Fruit fly (Drosophila melanogaster) whole organism, adult: Measurements from ENCODE around the gene RIOK2.

ENCODE experiments used
- CG11617 ChIP-seq: fragments of 200-800 bp; sonication (Bioruptor generic); optimal IDR thresholded peaks from 2 replicates; lab custom pipeline; 2017; ENCODE audit warnings: mild to moderate bottlenecking, missing biosample characterization, missing genetic modification reagents, missing genetic modification characterization
- CG12768 ChIP-seq: fragments of 200-800 bp; sonication (Bioruptor generic); optimal IDR thresholded peaks from 2 replicates; lab custom pipeline; 2017; ENCODE audit warnings: missing biosample characterization, missing genetic modification characterization, mild to moderate bottlenecking, moderate library complexity, missing genetic modification reagents
- CG14711 ChIP-seq: fragments of 200-800 bp; sonication (Bioruptor generic); optimal IDR thresholded peaks from 2 replicates; lab custom pipeline; 2018; ENCODE audit warnings: missing biosample characterization, mild to moderate bottlenecking, missing genetic modification characterization, moderate library complexity
- CG1620 ChIP-seq: fragments of 200-800 bp; sonication (Bioruptor generic); optimal IDR thresholded peaks from 2 replicates; lab custom pipeline; 2016; ENCODE audit warnings: missing biosample characterization, missing genetic modification characterization
- CG33017 ChIP-seq: fragments of 200-800 bp; sonication (Bioruptor generic); optimal IDR thresholded peaks from 2 replicates; lab custom pipeline; 2018; ENCODE audit warnings: missing biosample characterization, mild to moderate bottlenecking, missing genetic modification characterization, moderate library complexity
- CG5204 ChIP-seq: fragments of 200-800 bp; sonication (Bioruptor generic); optimal IDR thresholded peaks from 2 replicates; lab custom pipeline; 2016; ENCODE audit warnings: missing biosample characterization, missing genetic modification characterization
- CG7045 ChIP-seq: fragments of 200-800 bp; sonication (Bioruptor generic); optimal IDR thresholded peaks from 2 replicates; lab custom pipeline; 2017; ENCODE audit warnings: missing biosample characterization, mild to moderate bottlenecking, missing genetic modification characterization
- CG7101 ChIP-seq: fragments of 200-800 bp; sonication (Bioruptor generic); optimal IDR thresholded peaks from 2 replicates; lab custom pipeline; 2018; ENCODE audit warnings: missing biosample characterization, mild to moderate bottlenecking, missing genetic modification characterization, moderate library complexity
- Clk ChIP-seq: fragments of 200-800 bp; sonication (Bioruptor generic); optimal IDR thresholded peaks from 2 replicates; lab custom pipeline; 2017; ENCODE audit warnings: missing biosample characterization, missing genetic modification characterization
- Crg-1 ChIP-seq: fragments of 200-800 bp; sonication (Bioruptor generic); optimal IDR thresholded peaks from 2 replicates; lab custom pipeline; 2016; ENCODE audit warnings: missing biosample characterization, missing genetic modification characterization
- Hr96 ChIP-seq: fragments of 200-800 bp; sonication (Bioruptor generic); optimal IDR thresholded peaks from 2 replicates; lab custom pipeline; 2016; ENCODE audit warnings: missing biosample characterization, missing genetic modification characterization
- Mnt ChIP-seq: fragments of 200-800 bp; sonication (Bioruptor generic); optimal IDR thresholded peaks from 2 replicates; lab custom pipeline; 2016; ENCODE audit warnings: missing biosample characterization, mild to moderate bottlenecking, missing genetic modification characterization
- bab1 ChIP-seq: fragments of 200-800 bp; sonication (Bioruptor generic); optimal IDR thresholded peaks from 3 replicates; lab custom pipeline; 2019; ENCODE audit warnings: missing biosample characterization, mild to moderate bottlenecking, missing genetic modification characterization, moderate library complexity
- cic ChIP-seq: fragments of 200-800 bp; sonication (Bioruptor generic); optimal IDR thresholded peaks from 2 replicates; lab custom pipeline; 2017; ENCODE audit warnings: missing biosample characterization, mild to moderate bottlenecking, missing genetic modification characterization, moderate library complexity
- cnc ChIP-seq, 2 experiments: fragments of >200 bp; optimal IDR thresholded peaks; 2 replicates each; lab custom pipeline; 2017
- kay ChIP-seq: fragments of 200-800 bp; sonication (Bioruptor generic); peaks from one replicate; lab custom pipeline; 2016; ENCODE audit warnings: missing biosample characterization, missing genetic modification characterization, borderline replicate concordance
- ovo ChIP-seq: fragments of 200-800 bp; sonication (Bioruptor generic); optimal IDR thresholded peaks from 2 replicates; lab custom pipeline; 2016; ENCODE audit warnings: missing biosample characterization, missing genetic modification characterization
- pad ChIP-seq: fragments of 200-800 bp; sonication (Bioruptor generic); optimal IDR thresholded peaks from 3 replicates; lab custom pipeline; 2017; ENCODE audit warnings: missing biosample characterization, missing genetic modification characterization, mild to moderate bottlenecking, moderate library complexity, missing genetic modification reagents
- tj ChIP-seq: fragments of 200-800 bp; sonication (Bioruptor generic); optimal IDR thresholded peaks from 3 replicates; lab custom pipeline; 2017; ENCODE audit warnings: missing biosample characterization, mild to moderate bottlenecking, missing genetic modification characterization, moderate library complexity
- toe ChIP-seq: fragments of 200-800 bp; sonication (Bioruptor generic); optimal IDR thresholded peaks from 2 replicates; lab custom pipeline; 2016; ENCODE audit warnings: missing biosample characterization, missing genetic modification characterization

The RIOK2 gene

dm6 chr3R:25292864-25293284 lies 27.2 kb downstream of the RIOK2 start, which contains the start of gene CG31098:
CG31098 (minus strand) TSS chr3R:25292977.
- TF ChIP-seq CG7045 (GFP tag; lab: Kevin White, UChicago) (peak; percentile 62), bab1 (peak; percentile 84), Clk (GFP tag; lab: Kevin White, UChicago) (no peak), ovo (peak; percentile 41), Crg-1 (GFP tag; lab: Kevin White, UChicago) (no peak), pad (GFP tag; lab: Kevin White, UChicago) (peak; percentile 35), CG1620 (GFP tag; lab: Kevin White, UChicago) (no peak), cic (GFP tag; lab: Kevin White, UChicago) (peak; percentile 92), tj (GFP tag; lab: Kevin White, UChicago) (peak; percentile 18), Hr96 (GFP tag; lab: Kevin White, UChicago) (no peak), toe (GFP tag; lab: Kevin White, UChicago) (peak; percentile 41), Mnt (GFP tag; lab: Kevin White, UChicago) (peak; percentile 90), CG5204 (GFP tag; lab: Kevin White, UChicago) (no peak), CG14711 (tag; lab: Kevin White, UChicago) (peak; percentile 29), CG11617 (GFP tag; lab: Kevin White, UChicago) (peak; percentile 53), CG12768 (GFP tag; lab: Kevin White, UChicago) (peak; percentile 80), kay (GFP tag; lab: Kevin White, UChicago) (peak; percentile 89), CG7101 (tag; lab: Kevin White, UChicago) (peak; percentile 60), cnc (optimal IDR thresholded peaks at IDR 0.05; lab: Kevin White, UChicago) (peak in 1 of 2 experiments; percentile 57), CG33017 (tag; lab: Kevin White, UChicago) (peak; percentile 83)

dm6 chr3R:25295320-25296020 lies 29.8 kb downstream of the RIOK2 start, which contains the start of gene CG31102:
CG31102 (minus strand) TSS chr3R:25295594.
- TF ChIP-seq CG7045 (GFP tag; lab: Kevin White, UChicago) (no peak), toe (GFP tag; lab: Kevin White, UChicago) (peak; percentile 31), CG7101 (tag; lab: Kevin White, UChicago) (no peak), cnc (optimal IDR thresholded peaks at IDR 0.05; lab: Kevin White, UChicago) (no peak), pad (GFP tag; lab: Kevin White, UChicago) (no peak), CG33017 (tag; lab: Kevin White, UChicago) (peak; percentile 53), Crg-1 (GFP tag; lab: Kevin White, UChicago) (no peak), kay (GFP tag; lab: Kevin White, UChicago) (peak; percentile 75), cic (GFP tag; lab: Kevin White, UChicago) (peak; percentile 91), bab1 (no peak), CG1620 (GFP tag; lab: Kevin White, UChicago) (no peak), Hr96 (GFP tag; lab: Kevin White, UChicago) (peak; percentile 73), Clk (GFP tag; lab: Kevin White, UChicago) (no peak), CG12768 (GFP tag; lab: Kevin White, UChicago) (peak; percentile 52), CG5204 (GFP tag; lab: Kevin White, UChicago) (no peak), tj (GFP tag; lab: Kevin White, UChicago) (no peak), ovo (no peak), Mnt (GFP tag; lab: Kevin White, UChicago) (peak; percentile 85), CG14711 (tag; lab: Kevin White, UChicago) (no peak), CG11617 (GFP tag; lab: Kevin White, UChicago) (no peak)

- no peak for TF ChIP-seq Hr96 (GFP tag; lab: Kevin White, UChicago)
- TF ChIP-seq bab1, result no peak
- no peak for TF ChIP-seq pad (GFP tag; lab: Kevin White, UChicago)
- no peak for TF ChIP-seq CG14711 (tag; lab: Kevin White, UChicago)
- no peak for TF ChIP-seq Mnt (GFP tag; lab: Kevin White, UChicago)
- no peak for TF ChIP-seq CG12768 (GFP tag; lab: Kevin White, UChicago)
- no peak for TF ChIP-seq CG7101 (tag; lab: Kevin White, UChicago)
- no peak for TF ChIP-seq cnc (optimal IDR thresholded peaks at IDR 0.05; lab: Kevin White, UChicago)
- no peak for TF ChIP-seq CG1620 (GFP tag; lab: Kevin White, UChicago)
These were observed 32.0 kb downstream of the RIOK2 start, which contains the start of gene CG31097 for dm6 chr3R:25297678-25298077. CG31097 (minus strand) TSS chr3R:25297778.

dm6 chr3R:25299507-25299964 lies 33.9 kb downstream of the RIOK2 start, which contains the start of gene CG31288:
CG31288 (minus strand) TSS chr3R:25299557.
- TF ChIP-seq Mnt (GFP tag; lab: Kevin White, UChicago) (no peak), CG1620 (GFP tag; lab: Kevin White, UChicago) (no peak), kay (GFP tag; lab: Kevin White, UChicago) (peak; percentile 90)

- no peak for TF ChIP-seq Mnt (GFP tag; lab: Kevin White, UChicago)
- TF ChIP-seq kay (GFP tag; lab: Kevin White, UChicago), result peak; percentile 46
These were observed 34.9 kb downstream of the RIOK2 start, which contains the start of gene CG13659 for dm6 chr3R:25300575-25300974. CG13659 (plus strand) TSS chr3R:25300891.

dm6 chr3R:25302239-25302638 lies 36.6 kb downstream of the RIOK2 start, which contains the start of gene CG31370:
CG31370 (plus strand) TSS chr3R:25302464.
- peak; percentile 93 for TF ChIP-seq kay (GFP tag; lab: Kevin White, UChicago)
- TF ChIP-seq ovo, result no peak
- TF ChIP-seq cic (GFP tag; lab: Kevin White, UChicago), result peak; percentile 26
- TF ChIP-seq Mnt (GFP tag; lab: Kevin White, UChicago), result no peak
